Worm (Caenorhabditis elegans) whole organism, L3 larva: ENCODE measurements around the gene sulp-7.

Experiments
- aly-2 ChIP-seq: fragments of 150-350 bp; optimal IDR thresholded peaks from 2 replicates; lab custom pipeline; 2014; ENCODE audit warnings: missing biosample characterization, missing genetic modification characterization
- ama-1 ChIP-seq: fragments of 150-350 bp; optimal IDR thresholded peaks from 2 replicates; lab custom pipeline; 2018
- ceh-16 ChIP-seq: sonication (generic microtip); optimal IDR thresholded peaks from 2 replicates; lab custom pipeline; 2017; ENCODE audit warnings: missing biosample characterization, missing genetic modification characterization
- ceh-28 ChIP-seq: fragments of 150-350 bp; optimal IDR thresholded peaks from 2 replicates; lab custom pipeline; 2014; ENCODE audit warnings: missing biosample characterization, missing genetic modification reagents, missing genetic modification characterization
- ceh-9 ChIP-seq: sonication (generic microtip); optimal IDR thresholded peaks from 2 replicates; lab custom pipeline; 2018; ENCODE audit warnings: missing biosample characterization, missing genetic modification characterization
- egl-27 ChIP-seq: sonication (generic microtip); optimal IDR thresholded peaks from 4 replicates; lab custom pipeline; 2017; ENCODE audit warnings: missing biosample characterization, missing genetic modification reagents, missing genetic modification characterization
- egl-5 ChIP-seq: fragments of 150-350 bp; optimal IDR thresholded peaks from 2 replicates; lab custom pipeline; 2017; ENCODE audit warnings: missing biosample characterization, missing genetic modification reagents, missing genetic modification characterization, inconsistent platforms
- elt-2 ChIP-seq: sonication (generic microtip); optimal IDR thresholded peaks from 2 replicates; lab custom pipeline; 2016; ENCODE audit warnings: missing genetic modification reagents, mild to moderate bottlenecking, missing genetic modification characterization, missing compliant biosample characterization
- elt-3 ChIP-seq, 3 experiments: fragments of 150-350 bp in 1 of 3; sonication (generic microtip) in 2 of 3; optimal IDR thresholded peaks; 2 replicates in 2 of 3; 4 replicates in 1 of 3; lab custom pipeline; 2014 to 2017; ENCODE audit warnings: missing biosample characterization in 3 of 3, missing genetic modification characterization in 3 of 3
- fkh-10 ChIP-seq: sonication (generic microtip); optimal IDR thresholded peaks from 2 replicates; lab custom pipeline; 2017; ENCODE audit warnings: missing biosample characterization, missing genetic modification reagents, missing genetic modification characterization
- fkh-2 ChIP-seq: fragments of 150-350 bp; optimal IDR thresholded peaks from 2 replicates; lab custom pipeline; 2014; ENCODE audit warnings: missing biosample characterization, missing genetic modification reagents, missing genetic modification characterization
- hmg-11 ChIP-seq: sonication (generic microtip); optimal IDR thresholded peaks from 2 replicates; lab custom pipeline; 2016; ENCODE audit warnings: missing genetic modification characterization, missing compliant biosample characterization
- jun-1 ChIP-seq: fragments of 150-350 bp; optimal IDR thresholded peaks from 2 replicates; lab custom pipeline; 2014; ENCODE audit warnings: missing biosample characterization, missing genetic modification reagents, missing genetic modification characterization
- lin-15B ChIP-seq: fragments of 150-350 bp; optimal IDR thresholded peaks from 2 replicates; lab custom pipeline; 2014; ENCODE audit warnings: missing biosample characterization, missing genetic modification characterization
- lin-39 ChIP-seq: fragments of 150-350 bp; optimal IDR thresholded peaks from 2 replicates; lab custom pipeline; 2018; ENCODE audit warnings: missing biosample characterization, missing genetic modification reagents, missing genetic modification characterization
- nfya-1 ChIP-seq: sonication (generic microtip); optimal IDR thresholded peaks from 2 replicates; lab custom pipeline; 2017; ENCODE audit warnings: missing genetic modification characterization, mild to moderate bottlenecking, missing compliant biosample characterization, antibody characterized with exemption, moderate library complexity; ENCODE audit not compliant: insufficient read depth
- nhr-11 ChIP-seq: fragments of 150-350 bp; optimal IDR thresholded peaks from 2 replicates; lab custom pipeline; 2014; ENCODE audit warnings: missing biosample characterization, missing genetic modification characterization
- nhr-23 ChIP-seq: fragments of 150-350 bp; optimal IDR thresholded peaks from 2 replicates; lab custom pipeline; 2014; ENCODE audit warnings: missing biosample characterization, missing genetic modification reagents, missing genetic modification characterization
- nhr-237 ChIP-seq: fragments of 150-350 bp; optimal IDR thresholded peaks from 2 replicates; lab custom pipeline; 2014; ENCODE audit warnings: missing biosample characterization, missing genetic modification characterization
- nhr-25 ChIP-seq: sonication (generic microtip); optimal IDR thresholded peaks from 2 replicates; lab custom pipeline; 2017; ENCODE audit warnings: missing biosample characterization, missing genetic modification characterization
- nhr-43 ChIP-seq: sonication (generic microtip); optimal IDR thresholded peaks from 2 replicates; lab custom pipeline; 2016; ENCODE audit warnings: mild to moderate bottlenecking, missing genetic modification characterization, missing compliant biosample characterization; ENCODE audit not compliant: poor library complexity, severe bottlenecking
- nhr-67 ChIP-seq: fragments of 150-350 bp; optimal IDR thresholded peaks from 2 replicates; lab custom pipeline; 2014; ENCODE audit warnings: missing biosample characterization, missing genetic modification characterization
- nhr-76 ChIP-seq: fragments of 150-350 bp; sonication (generic microtip); optimal IDR thresholded peaks from 5 replicates; lab custom pipeline; 2014; ENCODE audit warnings: missing biosample characterization, missing genetic modification characterization
- nhr-77 ChIP-seq: fragments of 150-350 bp; optimal IDR thresholded peaks from 2 replicates; lab custom pipeline; 2014; ENCODE audit warnings: missing biosample characterization, missing genetic modification characterization
- pha-4 ChIP-seq: fragments of 150-350 bp; optimal IDR thresholded peaks from 2 replicates; lab custom pipeline; 2014; ENCODE audit warnings: missing biosample characterization, missing genetic modification reagents, missing genetic modification characterization
- pqm-1 ChIP-seq: fragments of 150-350 bp; optimal IDR thresholded peaks from 2 replicates; lab custom pipeline; 2017; ENCODE audit warnings: missing biosample characterization, missing genetic modification characterization, inconsistent platforms
- sea-2 ChIP-seq: fragments of 150-350 bp; sonication (generic microtip); optimal IDR thresholded peaks from 4 replicates; lab custom pipeline; 2014; ENCODE audit warnings: missing biosample characterization, missing genetic modification reagents, missing genetic modification characterization
- snpc-4 ChIP-seq: fragments of 150-350 bp; optimal IDR thresholded peaks from 2 replicates; lab custom pipeline; 2014; ENCODE audit warnings: missing biosample characterization, missing genetic modification characterization
- tbx-2 ChIP-seq: sonication (generic microtip); optimal IDR thresholded peaks from 2 replicates; lab custom pipeline; 2016; ENCODE audit warnings: mild to moderate bottlenecking, missing genetic modification characterization, missing compliant biosample characterization
- unc-62 ChIP-seq: fragments of 150-350 bp; sonication (generic microtip); optimal IDR thresholded peaks from 4 replicates; lab custom pipeline; 2014; ENCODE audit warnings: missing biosample characterization, missing genetic modification reagents, missing genetic modification characterization
- zag-1 ChIP-seq: fragments of 150-350 bp; optimal IDR thresholded peaks from 2 replicates; lab custom pipeline; 2014; ENCODE audit warnings: missing biosample characterization, missing genetic modification characterization
- ztf-4 ChIP-seq: fragments of 150-350 bp; optimal IDR thresholded peaks from 2 replicates; lab custom pipeline; 2014; ENCODE audit warnings: missing biosample characterization, missing genetic modification characterization

The sulp-7 gene

ce11 chrX:11067256-11067655, 13.2 kb upstream of the sulp-7 start:
- TF ChIP-seq nhr-43 (tag; lab: Kevin White, UChicago) (peak; percentile 27), ceh-28 (no peak), jun-1 (tag; lab: Kevin White, UChicago) (no peak), tbx-2 (no peak), elt-3 (tag; optimal IDR thresholded peaks at IDR 0.05; lab: Kevin White, UChicago) (no peak), snpc-4 (tag; lab: Kevin White, UChicago) (no peak), lin-15B (tag; lab: Kevin White, UChicago) (no peak), fkh-10 (GFP tag; lab: Kevin White, UChicago) (no peak), nhr-23 (tag; lab: Kevin White, UChicago) (peak; percentile 93)

- peak; percentile 2 for TF ChIP-seq egl-5 (tag; lab: Kevin White, UChicago)
- peak; percentile 74 for TF ChIP-seq lin-39
- no peak for TF ChIP-seq nhr-11 (tag; lab: Kevin White, UChicago)
- TF ChIP-seq snpc-4 (tag; lab: Kevin White, UChicago), result peak; percentile 9
- TF ChIP-seq fkh-10 (GFP tag; lab: Kevin White, UChicago), result peak; percentile 57
- peak; percentile 62 for TF ChIP-seq nfya-1 (tag; lab: Kevin White, UChicago)
- TF ChIP-seq nhr-237 (tag; lab: Kevin White, UChicago), result no peak
- TF ChIP-seq hmg-11 (tag; lab: Kevin White, UChicago), result peak; percentile 1
Observed at ce11 chrX:11068334-11068733, 12.1 kb upstream of the sulp-7 start, which contains the start of gene apt-9. TSS of gene apt-9 (plus strand) at chrX:11068527.

ce11 chrX:11072701-11073100, 7.8 kb upstream of the sulp-7 start:
- TF ChIP-seq aly-2 (tag; lab: Kevin White, UChicago), result no peak
- peak; percentile 10 for TF ChIP-seq nfya-1 (tag; lab: Kevin White, UChicago)

- TF ChIP-seq lin-39, result no peak
- no peak for TF ChIP-seq pha-4 (tag; lab: Kevin White, UChicago)
- TF ChIP-seq lin-15B (tag; lab: Kevin White, UChicago), result no peak
- no peak for TF ChIP-seq nhr-43 (tag; lab: Kevin White, UChicago)
- TF ChIP-seq ztf-4, result no peak
- no peak for TF ChIP-seq fkh-10 (GFP tag; lab: Kevin White, UChicago)
- TF ChIP-seq ceh-16 (tag; lab: Kevin White, UChicago), result no peak
- no peak for TF ChIP-seq pqm-1
- TF ChIP-seq nhr-67, result no peak
Observed at ce11 chrX:11073358-11073757, 7.1 kb upstream of the sulp-7 start, which contains the start of gene W04G3.5. TSS of gene W04G3.5 (plus strand) at chrX:11073658.

DNA sequence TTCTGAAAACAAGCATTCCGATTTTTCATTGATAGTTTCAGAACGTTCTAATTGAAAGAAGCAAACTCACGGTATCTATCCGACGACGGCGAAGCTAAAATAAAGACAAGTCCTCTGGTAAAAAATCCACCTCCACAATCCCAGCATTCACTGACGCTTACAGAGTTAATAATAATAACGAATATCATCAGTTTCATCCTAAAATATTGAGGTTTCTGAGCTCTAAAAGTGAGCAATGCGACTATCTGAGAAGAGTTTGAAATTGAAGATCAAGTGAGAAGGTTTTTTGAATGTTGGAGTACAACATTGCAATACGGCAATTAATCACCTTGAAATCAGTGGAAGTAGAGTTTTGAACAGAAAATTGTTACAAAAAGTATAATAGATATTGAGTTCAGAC, 4.0 kb upstream of the sulp-7 start, which contains the start of gene W04G3.12:
TSS of gene W04G3.12 (minus strand) at position 311 of the 400 bp plus-strand sequence.
- TF ChIP-seq egl-27 (tag; lab: Kevin White, UChicago), result no peak
- TF ChIP-seq ceh-9, result no peak
- TF ChIP-seq egl-5 (tag; lab: Kevin White, UChicago), result no peak
- no peak for TF ChIP-seq sea-2
- no peak for TF ChIP-seq nhr-76
- no peak for TF ChIP-seq pqm-1
- TF ChIP-seq lin-15B (tag; lab: Kevin White, UChicago), result no peak

ce11 chrX:11078150-11078549, 2.3 kb upstream of the sulp-7 start, which contains the start of gene W04G3.10:
TSS of gene W04G3.10 (minus strand) at chrX:11078250.
- TF ChIP-seq ceh-16 (tag; lab: Kevin White, UChicago), result no peak

- no peak for TF ChIP-seq ceh-9
- TF ChIP-seq unc-62 (GFP tag; lab: Kevin White, UChicago), result no peak
- no peak for TF ChIP-seq nhr-77 (tag; lab: Kevin White, UChicago)
- no peak for TF ChIP-seq zag-1 (tag; lab: Kevin White, UChicago)
- TF ChIP-seq snpc-4 (tag; lab: Kevin White, UChicago), result no peak
- no peak for TF ChIP-seq nhr-25 (tag; lab: Kevin White, UChicago)
- TF ChIP-seq fkh-2, result no peak
- TF ChIP-seq aly-2 (tag; lab: Kevin White, UChicago), result no peak
- no peak for TF ChIP-seq nfya-1 (tag; lab: Kevin White, UChicago)
- TF ChIP-seq jun-1 (tag; lab: Kevin White, UChicago), result no peak
- no peak for TF ChIP-seq pha-4 (tag; lab: Kevin White, UChicago)
- TF ChIP-seq ztf-4, result no peak
- no peak for TF ChIP-seq ama-1 (lab: Kevin White, UChicago)
- TF ChIP-seq elt-2 (tag; lab: Kevin White, UChicago), result no peak
- TF ChIP-seq egl-5 (tag; lab: Kevin White, UChicago), result no peak
Observed at ce11 chrX:11079667-11080066, 811 bp upstream of the sulp-7 start, which contains the start of gene W04G3.13. TSS of gene W04G3.13 (minus strand) at chrX:11079767.
